Fruit fly (Drosophila melanogaster) whole organism, embryonic: ENCODE data around the gene CG13984.

Experiments used
- Atf3 ChIP-seq: fragments of 200-800 bp; sonication (Bioruptor generic); optimal IDR thresholded peaks from 3 replicates; lab custom pipeline; 2016; ENCODE audit warnings: missing biosample characterization, missing genetic modification characterization
- Atf6 ChIP-seq: fragments of 200-800 bp; sonication (Bioruptor generic); IDR thresholded peaks from 2 replicates; pipeline ENCODE4 v1.3.6; 2022; ENCODE audit warnings: missing biosample characterization, missing genetic modification characterization
- CG10543 ChIP-seq: fragments of 200-800 bp; sonication (Bioruptor generic); optimal IDR thresholded peaks from 3 replicates; lab custom pipeline; 2017; ENCODE audit warnings: missing biosample characterization, mild to moderate bottlenecking, missing genetic modification characterization, moderate library complexity
- CG10654 ChIP-seq: fragments of 200-800 bp; sonication (Bioruptor generic); optimal IDR thresholded peaks from 2 replicates; lab custom pipeline; 2016; ENCODE audit warnings: missing biosample characterization, missing genetic modification characterization
- CG12155 ChIP-seq: fragments of 200-800 bp; sonication (Bioruptor generic); optimal IDR thresholded peaks from 3 replicates; lab custom pipeline; 2016; ENCODE audit warnings: missing biosample characterization, missing genetic modification characterization
- CG14667 ChIP-seq: fragments of 200-800 bp; sonication (Bioruptor generic); IDR thresholded peaks from 2 replicates; pipeline ENCODE4 v1.3.6; 2022; ENCODE audit warnings: missing biosample characterization, missing genetic modification characterization
- CG14965 ChIP-seq: fragments of 200-800 bp; sonication (Bioruptor generic); optimal IDR thresholded peaks from 2 replicates; lab custom pipeline; 2016; ENCODE audit warnings: missing biosample characterization, missing genetic modification characterization, borderline replicate concordance
- CG15011 ChIP-seq: fragments of 200-800 bp; sonication (Bioruptor generic); optimal IDR thresholded peaks from 3 replicates; lab custom pipeline; 2018; ENCODE audit warnings: missing biosample characterization, mild to moderate bottlenecking, missing genetic modification characterization
- CG18262 ChIP-seq: fragments of 200-800 bp; optimal IDR thresholded peaks from 3 replicates; lab custom pipeline; 2019; ENCODE audit warnings: missing biosample characterization, mild to moderate bottlenecking, missing genetic modification characterization, moderate library complexity
- CG18764 ChIP-seq: fragments of 200-800 bp; sonication (Bioruptor generic); optimal IDR thresholded peaks from 3 replicates; lab custom pipeline; 2016; ENCODE audit warnings: missing biosample characterization, missing genetic modification characterization
- CG2129 ChIP-seq: fragments of 200-800 bp; sonication (Bioruptor generic); IDR thresholded peaks from 2 replicates; pipeline ENCODE4 v1.3.6; 2022; ENCODE audit warnings: missing biosample characterization, missing genetic modification characterization; ENCODE audit not compliant: partially characterized antibody
- CG2199 ChIP-seq: fragments of 200-800 bp; sonication (Bioruptor generic); IDR thresholded peaks from 3 replicates; pipeline ENCODE4 v1.3.6; 2022; ENCODE audit warnings: missing biosample characterization, missing genetic modification characterization
- CG2202 ChIP-seq: fragments of 200-800 bp; sonication (Bioruptor generic); optimal IDR thresholded peaks from 2 replicates; lab custom pipeline; 2018; ENCODE audit warnings: missing biosample characterization, mild to moderate bottlenecking, missing genetic modification characterization
- CG3838 ChIP-seq: fragments of 200-800 bp; sonication (Bioruptor generic); optimal IDR thresholded peaks from 3 replicates; lab custom pipeline; 2016; ENCODE audit warnings: missing biosample characterization, missing genetic modification characterization
- CG4820 ChIP-seq: fragments of 200-800 bp; sonication (Bioruptor generic); optimal IDR thresholded peaks from 3 replicates; lab custom pipeline; 2016; ENCODE audit warnings: missing biosample characterization, missing genetic modification characterization
- CG5953 ChIP-seq: fragments of 200-800 bp; sonication (Bioruptor generic); IDR thresholded peaks from 2 replicates; pipeline ENCODE4 v1.3.6; 2022; ENCODE audit warnings: missing biosample characterization, missing genetic modification characterization
- CG7372 ChIP-seq: fragments of 200-800 bp; sonication (Bioruptor generic); IDR thresholded peaks from 2 replicates; pipeline ENCODE4 v1.3.6; 2022; ENCODE audit warnings: missing biosample characterization, missing genetic modification characterization
- CG8089 ChIP-seq: fragments of 200-800 bp; sonication (Bioruptor generic); optimal IDR thresholded peaks from 3 replicates; lab custom pipeline; 2016; ENCODE audit warnings: missing biosample characterization, missing genetic modification characterization
- CG8478 ChIP-seq: fragments of >200 bp; optimal IDR thresholded peaks from 2 replicates; lab custom pipeline; 2018
- CG9932 ChIP-seq: fragments of 200-800 bp; sonication (Bioruptor generic); IDR thresholded peaks from 2 replicates; pipeline ENCODE4 v1.3.6; 2022; ENCODE audit warnings: missing biosample characterization, missing genetic modification characterization
- Camta ChIP-seq: fragments of 200-800 bp; sonication (Bioruptor generic); optimal IDR thresholded peaks from 2 replicates; lab custom pipeline; 2016; ENCODE audit warnings: missing biosample characterization, missing genetic modification characterization
- Deaf1 ChIP-seq: fragments of 200-800 bp; optimal IDR thresholded peaks from 3 replicates; lab custom pipeline; 2019; ENCODE audit warnings: missing biosample characterization, mild to moderate bottlenecking, missing genetic modification characterization, moderate library complexity
- E2f2 ChIP-seq: fragments of 200-800 bp; sonication (Bioruptor generic); IDR thresholded peaks from 2 replicates; pipeline ENCODE4 v1.3.6; 2022; ENCODE audit warnings: missing biosample characterization, missing genetic modification characterization
- Eip74EF ChIP-seq, 2 experiments: fragments of 200-800 bp in 1 of 2; fragments of >200 bp in 1 of 2; sonication (Bioruptor generic) in 1 of 2; optimal IDR thresholded peaks; 2 replicates each; lab custom pipeline; 2017 to 2019; ENCODE audit warnings: missing biosample characterization in 2 of 2, missing genetic modification characterization in 2 of 2, mild to moderate bottlenecking in 1 of 2, moderate library complexity in 1 of 2
- HmgD ChIP-seq: fragments of 200-800 bp; sonication (Bioruptor generic); optimal IDR thresholded peaks from 3 replicates; lab custom pipeline; 2016; ENCODE audit warnings: missing biosample characterization, missing genetic modification characterization
- Hr3 ChIP-seq: fragments of 200-800 bp; sonication (Bioruptor generic); optimal IDR thresholded peaks from 3 replicates; lab custom pipeline; 2016; ENCODE audit warnings: missing biosample characterization, missing genetic modification characterization
- Hsf ChIP-seq: fragments of 200-800 bp; sonication (Bioruptor generic); optimal IDR thresholded peaks from 3 replicates; lab custom pipeline; 2016; ENCODE audit warnings: missing biosample characterization, missing genetic modification characterization
- MBD-R2 ChIP-seq: fragments of 200-800 bp; sonication (Bioruptor generic); IDR thresholded peaks from 2 replicates; pipeline ENCODE4 v1.3.6; 2022; ENCODE audit warnings: missing biosample characterization, missing genetic modification characterization
- Max ChIP-seq: fragments of 200-800 bp; sonication (Bioruptor generic); optimal IDR thresholded peaks from 2 replicates; lab custom pipeline; 2016; ENCODE audit warnings: missing biosample characterization, mild to moderate bottlenecking, missing genetic modification characterization
- Med ChIP-seq: fragments of 200-800 bp; sonication (Bioruptor generic); peaks from one replicate; lab custom pipeline; 2016; ENCODE audit warnings: missing biosample characterization, missing genetic modification characterization, mild to moderate bottlenecking, inconsistent platforms, moderate library complexity
- Nf-YC ChIP-seq: fragments of 200-800 bp; optimal IDR thresholded peaks from 3 replicates; lab custom pipeline; 2019; ENCODE audit warnings: missing biosample characterization, mild to moderate bottlenecking, missing genetic modification characterization, moderate library complexity
- Sry-β ChIP-seq: fragments of 200-800 bp; sonication (Bioruptor generic); optimal IDR thresholded peaks from 2 replicates; lab custom pipeline; 2018; ENCODE audit warnings: missing biosample characterization, mild to moderate bottlenecking, missing genetic modification characterization, moderate library complexity
- amos ChIP-seq: fragments of 200-800 bp; sonication (Bioruptor generic); IDR thresholded peaks from 2 replicates; pipeline ENCODE4 v1.3.6; 2022; ENCODE audit warnings: missing biosample characterization, missing genetic modification characterization; ENCODE audit not compliant: partially characterized antibody
- ash1 ChIP-seq: fragments of 200-800 bp; sonication (Bioruptor generic); optimal IDR thresholded peaks from 2 replicates; lab custom pipeline; 2018; ENCODE audit warnings: missing biosample characterization, mild to moderate bottlenecking, missing genetic modification characterization
- az2 ChIP-seq: fragments of 200-800 bp; sonication (Bioruptor generic); optimal IDR thresholded peaks from 3 replicates; lab custom pipeline; 2016; ENCODE audit warnings: missing biosample characterization, missing genetic modification characterization
- bab2 ChIP-seq: fragments of 200-800 bp; sonication (Bioruptor generic); optimal IDR thresholded peaks from 2 replicates; lab custom pipeline; 2016; ENCODE audit warnings: missing biosample characterization, missing genetic modification characterization
- bcd ChIP-seq: fragments of 200-800 bp; sonication (Bioruptor generic); optimal IDR thresholded peaks from 2 replicates; lab custom pipeline; 2017; ENCODE audit warnings: missing biosample characterization, mild to moderate bottlenecking, missing genetic modification characterization
- br ChIP-seq: fragments of >200 bp; optimal IDR thresholded peaks from 2 replicates; lab custom pipeline; 2017
- corto ChIP-seq: fragments of 200-800 bp; sonication (Bioruptor generic); optimal IDR thresholded peaks from 2 replicates; lab custom pipeline; 2016; ENCODE audit warnings: missing biosample characterization, mild to moderate bottlenecking, missing genetic modification characterization, moderate library complexity
- dan ChIP-seq: fragments of 200-800 bp; sonication (Bioruptor generic); IDR thresholded peaks from 2 replicates; pipeline ENCODE4 v1.3.6; 2022; ENCODE audit warnings: missing biosample characterization, missing genetic modification characterization
- eyg ChIP-seq: fragments of 200-800 bp; sonication (Bioruptor generic); optimal IDR thresholded peaks from 3 replicates; lab custom pipeline; 2016; ENCODE audit warnings: missing biosample characterization, missing genetic modification characterization
- fru ChIP-seq: fragments of >200 bp; optimal IDR thresholded peaks from 2 replicates; lab custom pipeline; 2017
- ftz-f1 ChIP-seq: fragments of 200-800 bp; sonication (Bioruptor generic); optimal IDR thresholded peaks from 2 replicates; lab custom pipeline; 2016; ENCODE audit warnings: missing biosample characterization, missing genetic modification characterization
- luna ChIP-seq: fragments of 200-800 bp; sonication (Bioruptor generic); optimal IDR thresholded peaks from 2 replicates; lab custom pipeline; 2016; ENCODE audit warnings: missing biosample characterization, missing genetic modification characterization
- phol ChIP-seq: fragments of 200-800 bp; sonication (Bioruptor generic); optimal IDR thresholded peaks from 3 replicates; lab custom pipeline; 2018; ENCODE audit warnings: missing biosample characterization, mild to moderate bottlenecking, missing genetic modification characterization, moderate library complexity
- seq ChIP-seq: fragments of 200-800 bp; sonication (Bioruptor generic); IDR thresholded peaks from 2 replicates; pipeline ENCODE4 v1.3.6; 2022; ENCODE audit warnings: missing biosample characterization, missing genetic modification characterization
- sisA ChIP-seq: fragments of 200-800 bp; sonication (Bioruptor generic); IDR thresholded peaks from 2 replicates; pipeline ENCODE4 v1.3.6; 2022; ENCODE audit warnings: missing biosample characterization, missing genetic modification characterization
- tll ChIP-seq, 2 experiments: fragments of 200-800 bp in 1 of 2; fragments of >200 bp in 1 of 2; sonication (Bioruptor generic) in 1 of 2; optimal IDR thresholded peaks; 2 replicates each; lab custom pipeline; 2017 to 2019; ENCODE audit warnings: missing biosample characterization in 2 of 2, missing genetic modification characterization in 2 of 2, mild to moderate bottlenecking in 1 of 2, moderate library complexity in 1 of 2
- twi ChIP-seq: fragments of 200-800 bp; optimal IDR thresholded peaks from 2 replicates; lab custom pipeline; 2019; ENCODE audit warnings: missing biosample characterization, mild to moderate bottlenecking, missing genetic modification characterization, moderate library complexity
- unpg ChIP-seq: fragments of 200-800 bp; sonication (Bioruptor generic); optimal IDR thresholded peaks from 3 replicates; lab custom pipeline; 2018; ENCODE audit warnings: missing biosample characterization, mild to moderate bottlenecking, missing genetic modification characterization, moderate library complexity
- vfl ChIP-seq: fragments of 200-800 bp; sonication (Bioruptor generic); optimal IDR thresholded peaks from 2 replicates; lab custom pipeline; 2016; ENCODE audit warnings: missing biosample characterization, missing genetic modification characterization
- vnd ChIP-seq: fragments of 200-800 bp; sonication (Bioruptor generic); IDR thresholded peaks from 3 replicates; pipeline ENCODE4 v1.3.6; 2022; ENCODE audit warnings: missing biosample characterization, missing genetic modification characterization; ENCODE audit not compliant: partially characterized antibody
- zfh2 ChIP-seq: fragments of 200-800 bp; sonication (Bioruptor generic); optimal IDR thresholded peaks from 2 replicates; lab custom pipeline; 2016; ENCODE audit warnings: missing biosample characterization, missing genetic modification characterization

Gene CG13984

dm6 chr2L:6283376-6283775, 25.2 kb upstream of the CG13984 start (continued):
- no peak for TF ChIP-seq CG14667 (GFP tag; lab: Robert Waterston, UW)
- TF ChIP-seq Sry-β (GFP tag; lab: Kevin White, UChicago) = peak; percentile 43
- TF ChIP-seq CG15011 (GFP tag; lab: Kevin White, UChicago) = peak; percentile 45
- peak; percentile 49 for TF ChIP-seq unpg (GFP tag; lab: Kevin White, UChicago)
- no peak for TF ChIP-seq vfl (GFP tag; lab: Kevin White, UChicago)
- no peak for TF ChIP-seq eyg (GFP tag; lab: Kevin White, UChicago)
- TF ChIP-seq bab2 (GFP tag; lab: Kevin White, UChicago) = peak; percentile 5
- no peak for TF ChIP-seq CG8089
- no peak for TF ChIP-seq CG3838
- no peak for TF ChIP-seq CG7372 (GFP tag; lab: Robert Waterston, UW)
- no peak for TF ChIP-seq zfh2 (GFP tag; lab: Kevin White, UChicago)
- no peak for TF ChIP-seq Hr3
- TF ChIP-seq Atf6 (GFP tag; lab: Robert Waterston, UW) = no peak
- TF ChIP-seq tll (GFP tag; optimal IDR thresholded peaks at IDR 0.05; lab: Kevin White, UChicago) = peak in 1 of 2 experiments; percentile 59
- TF ChIP-seq twi (tag; lab: Kevin White, UChicago) = peak; percentile 20
- TF ChIP-seq ftz-f1 (GFP tag; lab: Kevin White, UChicago) = no peak
- TF ChIP-seq bcd = peak; percentile 35
- no peak for TF ChIP-seq fru (lab: Kevin White, UChicago)
- TF ChIP-seq sisA (GFP tag; lab: Robert Waterston, UW) = no peak
- TF ChIP-seq ash1 (GFP tag; lab: Kevin White, UChicago) = no peak
- peak; percentile 85 for TF ChIP-seq Med (GFP tag; lab: Kevin White, UChicago)
- TF ChIP-seq CG5953 (GFP tag; lab: Robert Waterston, UW) = no peak
- no peak for TF ChIP-seq br (lab: Kevin White, UChicago)
- peak; percentile 16 for TF ChIP-seq CG18764 (GFP tag; lab: Kevin White, UChicago)
- no peak for TF ChIP-seq amos
- no peak for TF ChIP-seq az2 (GFP tag; lab: Kevin White, UChicago)
- no peak; the same call in 1 of the 2 replicates for TF ChIP-seq CG9932 (GFP tag; lab: Robert Waterston, UW)
- no peak for TF ChIP-seq seq
- TF ChIP-seq Camta (GFP tag; lab: Kevin White, UChicago) = no peak
- TF ChIP-seq phol (tag; lab: Kevin White, UChicago) = no peak
- no peak for TF ChIP-seq CG8478
- TF ChIP-seq Nf-YC (tag; lab: Kevin White, UChicago) = no peak
- no peak for TF ChIP-seq corto (GFP tag; lab: Kevin White, UChicago)
- TF ChIP-seq MBD-R2 (GFP tag; lab: Robert Waterston, UW) = no peak
- TF ChIP-seq CG2129 (GFP tag; lab: Robert Waterston, UW) = no peak
- TF ChIP-seq CG2199 (GFP tag; lab: Robert Waterston, UW) = 0 out of 3 replicates have a peak, but pooled peaks have one; percentile 23
- no peak for TF ChIP-seq CG10543 (GFP tag; lab: Kevin White, UChicago)
- TF ChIP-seq Max (GFP tag; lab: Kevin White, UChicago) = no peak
- TF ChIP-seq CG18262 = peak; percentile 46
- peak in 1 of 2 experiments; percentile 4 for TF ChIP-seq Eip74EF (GFP tag; optimal IDR thresholded peaks at IDR 0.05; lab: Kevin White, UChicago)
- TF ChIP-seq CG10654 (GFP tag; lab: Kevin White, UChicago) = no peak
- TF ChIP-seq E2f2 (GFP tag; lab: Robert Waterston, UW) = no peak
- TF ChIP-seq Deaf1 = no peak
- TF ChIP-seq CG12155 (GFP tag; lab: Kevin White, UChicago) = no peak
- no peak for TF ChIP-seq dan (GFP tag; lab: Robert Waterston, UW)
- no peak for TF ChIP-seq Atf3 (GFP tag; lab: Kevin White, UChicago)
- TF ChIP-seq CG14965 (GFP tag; lab: Kevin White, UChicago) = no peak
- TF ChIP-seq vnd (GFP tag; lab: Robert Waterston, UW) = no peak
- TF ChIP-seq luna = no peak
- TF ChIP-seq Hsf (GFP tag; lab: Kevin White, UChicago) = no peak
- TF ChIP-seq HmgD (GFP tag; lab: Kevin White, UChicago) = no peak
- peak; percentile 68 for TF ChIP-seq CG2202 (tag; lab: Kevin White, UChicago)
- TF ChIP-seq CG4820 (GFP tag; lab: Kevin White, UChicago) = no peak
